Worm (Caenorhabditis elegans): Measurements from ENCODE around the gene W02F12.8.
A peak's percentile ranks its signal among the peaks of the same experiment; 100 is the strongest.

Gene W02F12.8

ce11 chrV:6691813-6692351 lies 2.7 kb downstream of the W02F12.8 start, which contains the start of gene mtl-1:
Gene mtl-1, minus strand, starts transcription at chrV:6691863.
- no peak for TF ChIP-seq egrh-3 (GFP tag; IDR thresholded peaks at IDR 0.05)
- TF ChIP-seq nhr-80 (tag; optimal IDR thresholded peaks at IDR 0.05): peak; percentile 24

ce11 chrV:6690075-6690474 lies 4.5 kb downstream of the W02F12.8 start:
- no peak for TF ChIP-seq Y79H2A.3 (GFP tag; conservative IDR thresholded peaks at IDR 0.05)
- TF ChIP-seq ceh-79 (tag; optimal IDR thresholded peaks at IDR 0.05): no peak
- TF ChIP-seq lsy-27 (tag; optimal IDR thresholded peaks at IDR 0.05; ENCODE audit: borderline replicate concordance, insufficient read depth): no peak
- TF ChIP-seq let-526 (GFP tag; IDR thresholded peaks at IDR 0.05): no peak
- no peak for TF ChIP-seq tbp1 (GFP tag; optimal IDR thresholded peaks at IDR 0.05)
- TF ChIP-seq bed-2 (GFP tag; IDR thresholded peaks at IDR 0.05): no peak
- no peak for TF ChIP-seq athp-1 (tag; optimal IDR thresholded peaks at IDR 0.05)
- no peak for TF ChIP-seq aptf-3 (GFP tag; IDR thresholded peaks at IDR 0.05)
- no peak for TF ChIP-seq lin-54 (GFP tag; optimal IDR thresholded peaks at IDR 0.05)
- TF ChIP-seq cebp-2 (GFP tag; IDR thresholded peaks at IDR 0.05): no peak

- TF ChIP-seq akir-1 (GFP tag; optimal IDR thresholded peaks at IDR 0.05): no peak
- no peak for TF ChIP-seq F22D6.2 (tag; optimal IDR thresholded peaks at IDR 0.05)
- no peak for TF ChIP-seq B0336.3 (GFP tag; IDR thresholded peaks at IDR 0.05)
- TF ChIP-seq snpc-3.4 (tag; optimal IDR thresholded peaks at IDR 0.05): no peak
- TF ChIP-seq ztf-3 (GFP tag; optimal IDR thresholded peaks at IDR 0.05): no peak
- no peak for TF ChIP-seq C17E4.6 (GFP tag; IDR thresholded peaks at IDR 0.05)
- no peak for TF ChIP-seq T26A5.8 (tag; optimal IDR thresholded peaks at IDR 0.05)
- no peak for TF ChIP-seq ztf-22 (GFP tag; optimal IDR thresholded peaks at IDR 0.05)
- TF ChIP-seq F39B2.1 (GFP tag; IDR thresholded peaks at IDR 0.05): no peak
- TF ChIP-seq tbx-9 (tag; optimal IDR thresholded peaks at IDR 0.05; ENCODE audit: borderline replicate concordance): no peak
- TF ChIP-seq let-526 (GFP tag; IDR thresholded peaks at IDR 0.05): no peak
- no peak for TF ChIP-seq nhr-27 (tag; optimal IDR thresholded peaks at IDR 0.05)
- no peak for TF ChIP-seq F55B11.4 (tag; optimal IDR thresholded peaks at IDR 0.05; ENCODE audit: borderline replicate concordance, insufficient read depth)
- no peak for TF ChIP-seq madf-10 (tag; optimal IDR thresholded peaks at IDR 0.05)
- TF ChIP-seq hrde-1 (tag; optimal IDR thresholded peaks at IDR 0.05; ENCODE audit: borderline replicate concordance): no peak
- TF ChIP-seq let-607 (tag; optimal IDR thresholded peaks at IDR 0.05): no peak
- no peak for TF ChIP-seq bed-2 (GFP tag; IDR thresholded peaks at IDR 0.05)
These were observed 6.2 kb downstream of the W02F12.8 start, which contains the start of gene K11G9.5 for ce11 chrV:6688392-6688791. Gene K11G9.5, minus strand, starts transcription at chrV:6688492.

- TF ChIP-seq nhr-120 (GFP tag; IDR thresholded peaks at IDR 0.05) (no peak), mcd-1 (GFP tag; IDR thresholded peaks at IDR 0.05) (no peak), akir-1 (GFP tag; optimal IDR thresholded peaks at IDR 0.05) (no peak), lin-35 (GFP tag; optimal IDR thresholded peaks at IDR 0.05) (no peak), atf-7 (tag; optimal IDR thresholded peaks at IDR 0.05) (no peak), nhr-27 (tag; optimal IDR thresholded peaks at IDR 0.05) (no peak)
These were observed 8.6 kb downstream of the W02F12.8 start for ce11 chrV:6685963-6686362.

ce11 chrV:6685499-6685898 lies 9.1 kb downstream of the W02F12.8 start:
- TF ChIP-seq let-526 (GFP tag; IDR thresholded peaks at IDR 0.05): 0 out of 2 replicates have a peak, but pooled peaks have one; percentile 37
- no peak for TF ChIP-seq nfyb-1 (GFP tag; IDR thresholded peaks at IDR 0.05)
- TF ChIP-seq sdz-38 (tag; optimal IDR thresholded peaks at IDR 0.05): no peak

Data from whole organism, young adult.